Worm (Caenorhabditis elegans): Measurements from ENCODE around the gene klc-1.

DNA sequence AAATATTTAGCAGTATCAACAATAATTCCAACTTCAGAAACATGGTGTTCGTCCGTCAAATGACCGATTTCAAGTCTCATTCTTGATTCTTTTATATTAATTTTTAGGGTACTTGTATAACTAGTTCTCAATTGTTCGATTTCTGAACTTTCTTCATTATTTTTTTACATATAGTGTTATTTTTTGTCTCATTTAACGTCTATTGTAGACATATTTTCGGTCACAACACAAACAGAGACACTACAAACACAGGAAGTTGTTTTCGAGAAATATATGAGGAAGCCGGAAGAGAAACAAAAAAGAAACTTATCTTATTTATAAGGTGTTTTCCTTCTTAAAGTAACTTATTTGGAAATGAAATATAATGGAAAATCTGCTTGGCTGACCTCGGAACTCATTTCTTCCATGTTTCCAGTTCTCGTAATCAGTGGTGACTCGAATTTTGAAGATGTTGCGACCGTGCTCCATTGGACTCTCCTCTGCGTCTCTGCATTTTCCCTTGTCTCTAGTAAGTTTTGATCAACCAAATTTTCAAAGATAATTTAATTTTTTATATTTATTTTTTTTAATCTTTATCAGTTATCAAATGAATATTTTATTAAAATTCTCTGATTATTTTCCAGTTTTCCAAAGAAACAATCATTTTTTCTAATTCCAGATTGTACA is 29.8 kb upstream of the klc-1 start, which contains the start of the genes F36H1.12 and lin-3:
- no peak for TF ChIP-seq egl-18 (GFP tag; IDR thresholded peaks at IDR 0.05)
- no peak for TF ChIP-seq somi-1 (GFP tag; optimal IDR thresholded peaks at IDR 0.05)
- TF ChIP-seq ama-1 (optimal IDR thresholded peaks at IDR 0.05), result no peak
- TF ChIP-seq ama-1 (GFP tag; optimal IDR thresholded peaks at IDR 0.05), result no peak
- no peak for TF ChIP-seq cebp-1 (GFP tag; IDR thresholded peaks at IDR 0.05)
- no peak for TF ChIP-seq cebp-1 (tag; optimal IDR thresholded peaks at IDR 0.05)
- peak; percentile 20; the same call in 1 of the 2 replicates for TF ChIP-seq madf-8 (GFP tag; conservative IDR thresholded peaks at IDR 0.05)
- no peak for TF ChIP-seq snpc-4 (GFP tag; optimal IDR thresholded peaks at IDR 0.05)
- TF ChIP-seq snpc-4 (tag; optimal IDR thresholded peaks at IDR 0.05), result no peak
